Fruit fly (Drosophila melanogaster) whole organism, pupa: ENCODE measurements around the gene CG31231.

Experiments used
- CG10348 ChIP-seq: fragments of 200-800 bp; sonication (Bioruptor generic); IDR thresholded peaks from 2 replicates; pipeline ENCODE4 v1.3.6; 2022; ENCODE audit warnings: missing biosample characterization, missing genetic modification characterization
- CG12605 ChIP-seq: fragments of 200-800 bp; sonication (Bioruptor generic); IDR thresholded peaks from 2 replicates; pipeline ENCODE4 v1.3.6; 2022; ENCODE audit warnings: missing biosample characterization, missing genetic modification characterization
- CG13204 ChIP-seq: fragments of 200-800 bp; sonication (Bioruptor generic); optimal IDR thresholded peaks from 2 replicates; lab custom pipeline; 2018; ENCODE audit warnings: missing biosample characterization, mild to moderate bottlenecking, missing genetic modification characterization, moderate library complexity
- CG14655 ChIP-seq: fragments of 200-800 bp; sonication (Bioruptor generic); optimal IDR thresholded peaks from 3 replicates; lab custom pipeline; 2017; ENCODE audit warnings: mild to moderate bottlenecking, missing biosample characterization, missing genetic modification reagents, missing genetic modification characterization
- CG15710 ChIP-seq: fragments of 200-800 bp; sonication (Bioruptor generic); optimal IDR thresholded peaks from 2 replicates; lab custom pipeline; 2018; ENCODE audit warnings: missing biosample characterization, mild to moderate bottlenecking, missing genetic modification characterization, moderate library complexity
- CG17806 ChIP-seq: fragments of 200-800 bp; sonication (Bioruptor generic); optimal IDR thresholded peaks from 2 replicates; lab custom pipeline; 2018; ENCODE audit warnings: missing biosample characterization, mild to moderate bottlenecking, missing genetic modification characterization, moderate library complexity
- CG32121 ChIP-seq: fragments of 200-800 bp; sonication (Bioruptor generic); IDR thresholded peaks from 2 replicates; pipeline ENCODE4 v1.3.6; 2022; ENCODE audit warnings: missing biosample characterization, missing genetic modification characterization
- CG34367 ChIP-seq: fragments of 200-800 bp; sonication (Bioruptor generic); optimal IDR thresholded peaks from 2 replicates; lab custom pipeline; 2018; ENCODE audit warnings: missing biosample characterization, mild to moderate bottlenecking, missing genetic modification characterization
- CG4496 ChIP-seq: fragments of 200-800 bp; sonication (Bioruptor generic); IDR thresholded peaks from 3 replicates; pipeline ENCODE4 v1.3.6; 2022; ENCODE audit warnings: missing biosample characterization, missing genetic modification characterization
- CG8159 ChIP-seq: fragments of 200-800 bp; sonication (Bioruptor generic); optimal IDR thresholded peaks from 3 replicates; lab custom pipeline; 2018; ENCODE audit warnings: missing biosample characterization, mild to moderate bottlenecking, missing genetic modification characterization, moderate library complexity
- CG8301 ChIP-seq: fragments of 200-800 bp; sonication (Bioruptor generic); optimal IDR thresholded peaks from 2 replicates; lab custom pipeline; 2018; ENCODE audit warnings: missing biosample characterization, mild to moderate bottlenecking, missing genetic modification characterization
- CG9948 ChIP-seq: fragments of 200-800 bp; sonication (Bioruptor generic); optimal IDR thresholded peaks from 2 replicates; lab custom pipeline; 2018; ENCODE audit warnings: missing biosample characterization, mild to moderate bottlenecking, missing genetic modification characterization, moderate library complexity
- D1 ChIP-seq: fragments of 200-800 bp; sonication (Bioruptor generic); optimal IDR thresholded peaks from 2 replicates; lab custom pipeline; 2018; ENCODE audit warnings: missing biosample characterization, mild to moderate bottlenecking, missing genetic modification characterization, moderate library complexity
- EcR ChIP-seq: fragments of 200-800 bp; sonication (Bioruptor generic); optimal IDR thresholded peaks from 3 replicates; lab custom pipeline; 2019; ENCODE audit warnings: missing biosample characterization, missing genetic modification characterization, mild to moderate bottlenecking, moderate library complexity, missing genetic modification reagents
- Ets98B ChIP-seq: fragments of 200-800 bp; sonication (Bioruptor generic); IDR thresholded peaks from 2 replicates; pipeline ENCODE4 v1.3.6; 2022; ENCODE audit warnings: missing biosample characterization, missing genetic modification characterization
- Pif1A ChIP-seq: fragments of 200-800 bp; sonication (Bioruptor generic); optimal IDR thresholded peaks from 3 replicates; lab custom pipeline; 2016; ENCODE audit warnings: missing biosample characterization, missing genetic modification characterization
- Pif1B ChIP-seq: fragments of 200-800 bp; sonication (Bioruptor generic); optimal IDR thresholded peaks from 3 replicates; lab custom pipeline; 2016; ENCODE audit warnings: missing biosample characterization, missing genetic modification characterization
- Snoo ChIP-seq: fragments of 200-800 bp; sonication (Bioruptor generic); optimal IDR thresholded peaks from 3 replicates; lab custom pipeline; 2017; ENCODE audit warnings: missing biosample characterization, mild to moderate bottlenecking, missing genetic modification characterization, inconsistent platforms
- fd96Ca ChIP-seq: fragments of 200-800 bp; sonication (Bioruptor generic); IDR thresholded peaks from 3 replicates; pipeline ENCODE4 v1.3.6; 2022; ENCODE audit warnings: missing biosample characterization, missing genetic modification characterization
- gl ChIP-seq: fragments of 200-800 bp; sonication (Bioruptor generic); optimal IDR thresholded peaks from 2 replicates; lab custom pipeline; 2018; ENCODE audit warnings: missing biosample characterization, mild to moderate bottlenecking, missing genetic modification characterization
- rn ChIP-seq: fragments of 200-800 bp; sonication (Bioruptor generic); IDR thresholded peaks from 2 replicates; pipeline ENCODE4 v1.3.6; 2022; ENCODE audit warnings: missing biosample characterization, missing genetic modification characterization

CG31231 gene

DNA sequence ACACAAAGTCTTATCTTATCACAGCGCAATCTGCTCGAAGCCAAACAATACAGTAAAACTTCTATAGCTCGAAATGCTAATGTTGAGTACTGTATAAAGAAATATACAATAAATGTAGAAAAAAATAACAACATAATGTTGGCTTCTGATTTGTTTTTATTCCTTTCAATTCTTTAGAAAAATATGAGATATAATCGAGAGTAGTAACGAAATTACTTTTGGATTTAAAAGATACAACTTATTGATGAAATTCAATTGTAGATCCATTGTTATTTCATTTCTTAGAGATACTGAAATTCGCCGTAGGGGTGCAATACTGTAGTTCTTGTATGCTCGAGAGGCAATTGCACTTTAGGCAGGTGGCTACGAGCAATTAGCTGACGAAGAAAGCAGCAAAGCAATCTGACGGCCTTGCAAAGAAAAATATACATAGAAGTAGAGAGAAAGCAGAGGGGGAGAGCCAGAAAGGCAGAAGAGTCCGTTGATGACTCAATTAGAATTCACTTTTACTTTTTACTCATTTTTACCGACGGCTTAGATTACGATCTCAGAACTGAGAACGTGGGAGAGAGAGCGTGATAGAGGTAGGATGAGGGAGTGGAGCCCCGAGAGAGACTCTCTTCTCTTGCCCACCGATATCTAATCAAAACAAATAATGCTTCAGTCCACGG, 5.4 kb downstream of the CG31231 start:
- TF ChIP-seq gl (tag; lab: Kevin White, UChicago): no peak
- no peak for TF ChIP-seq CG17806 (tag; lab: Kevin White, UChicago)
- peak; percentile 52 for TF ChIP-seq Pif1B
- no peak for TF ChIP-seq CG10348
- no peak for TF ChIP-seq rn
- no peak for TF ChIP-seq EcR (GFP tag; lab: Kevin White, UChicago)
- TF ChIP-seq D1: no peak
- no peak for TF ChIP-seq Pif1A (GFP tag; lab: Kevin White, UChicago)
- TF ChIP-seq CG14655 (GFP tag; lab: Kevin White, UChicago): no peak
- TF ChIP-seq CG12605: no peak
- peak; percentile 46 for TF ChIP-seq CG15710
- peak; percentile 42 for TF ChIP-seq CG9948
- peak; percentile 14 for TF ChIP-seq Snoo
- TF ChIP-seq fd96Ca (GFP tag; lab: Robert Waterston, UW): 0 out of 3 replicates have a peak, but pooled peaks have one; percentile 32
- no peak for TF ChIP-seq CG34367
- 0 out of 3 replicates have a peak, but pooled peaks have one; percentile 43 for TF ChIP-seq CG4496 (GFP tag; lab: Robert Waterston, UW)
- no peak for TF ChIP-seq CG8159 (tag; lab: Kevin White, UChicago)
- no peak for TF ChIP-seq CG13204 (GFP tag; lab: Kevin White, UChicago)
- TF ChIP-seq CG8301: no peak
- TF ChIP-seq Ets98B (GFP tag; lab: Robert Waterston, UW): no peak
- no peak; the same call in 1 of the 2 replicates for TF ChIP-seq CG32121 (GFP tag; lab: Robert Waterston, UW)

DNA sequence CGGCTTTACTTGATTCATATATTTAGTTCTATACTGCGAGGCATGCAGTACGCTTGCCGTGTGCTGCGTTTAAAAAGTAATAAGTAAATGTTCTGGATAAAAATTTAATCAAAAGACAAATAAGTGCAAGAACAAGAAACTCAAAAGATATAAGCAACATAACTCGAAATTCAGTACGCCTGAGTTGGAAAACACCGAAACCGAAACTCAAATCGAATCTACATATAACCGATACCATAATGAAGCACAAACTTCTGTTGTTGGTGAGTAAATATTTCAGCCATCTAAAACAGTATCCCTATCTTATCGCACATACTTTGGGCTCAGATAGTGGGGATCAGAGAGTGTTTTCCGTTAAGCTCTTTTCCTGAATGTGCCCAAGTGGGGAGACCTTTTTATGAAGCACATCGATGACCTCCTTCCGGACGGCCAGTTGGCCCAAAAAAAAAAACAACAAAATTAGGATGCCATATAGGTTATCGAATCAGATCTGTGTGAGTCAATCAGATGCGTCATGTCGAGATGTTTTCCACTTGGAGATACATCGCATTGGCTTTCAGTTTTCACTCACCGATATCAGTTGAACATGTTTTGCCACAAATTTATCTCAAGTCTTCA, 6.1 kb downstream of the CG31231 start, which contains the start of gene CG31230:
TSS of gene CG31230 (plus strand) at position 568 of the 618 bp plus-strand sequence.
- TF ChIP-seq CG17806 (tag; lab: Kevin White, UChicago): no peak

DNA sequence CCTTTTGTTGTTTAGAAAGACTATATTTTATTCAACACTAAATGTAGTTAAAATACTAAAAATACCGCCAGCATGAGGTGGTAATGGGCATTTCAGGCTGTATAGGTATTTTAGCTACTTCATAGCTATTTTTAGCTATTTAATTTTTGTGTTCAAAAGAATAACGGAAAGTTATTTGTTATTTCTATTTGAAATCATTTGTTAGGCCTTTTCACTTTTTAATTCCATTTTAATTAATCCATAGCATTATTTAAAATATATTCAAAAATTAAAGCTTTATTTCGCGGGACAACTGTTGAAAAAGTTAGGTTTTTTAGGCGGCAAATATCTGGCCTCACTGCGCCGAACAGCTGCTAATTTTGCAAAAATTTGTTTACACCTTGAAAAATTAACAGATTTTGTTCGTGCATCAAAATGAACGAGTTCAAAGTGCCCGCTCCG, 12.4 kb downstream of the CG31231 start, which contains the start of the genes dind and CG7706:
TSS of gene dind (minus strand) at position 40 of the 441 bp plus-strand sequence.
TSS of gene CG7706 (plus strand) at position 319 of the 441 bp plus-strand sequence.
- TF ChIP-seq CG15710 (no peak), CG34367 (no peak), Ets98B (GFP tag; lab: Robert Waterston, UW) (no peak), CG12605 (no peak), CG17806 (tag; lab: Kevin White, UChicago) (no peak), Pif1A (GFP tag; lab: Kevin White, UChicago) (no peak), CG8159 (tag; lab: Kevin White, UChicago) (no peak), D1 (no peak), rn (no peak)
- TF ChIP-seq, all 21 proteins: peak for 0

DNA sequence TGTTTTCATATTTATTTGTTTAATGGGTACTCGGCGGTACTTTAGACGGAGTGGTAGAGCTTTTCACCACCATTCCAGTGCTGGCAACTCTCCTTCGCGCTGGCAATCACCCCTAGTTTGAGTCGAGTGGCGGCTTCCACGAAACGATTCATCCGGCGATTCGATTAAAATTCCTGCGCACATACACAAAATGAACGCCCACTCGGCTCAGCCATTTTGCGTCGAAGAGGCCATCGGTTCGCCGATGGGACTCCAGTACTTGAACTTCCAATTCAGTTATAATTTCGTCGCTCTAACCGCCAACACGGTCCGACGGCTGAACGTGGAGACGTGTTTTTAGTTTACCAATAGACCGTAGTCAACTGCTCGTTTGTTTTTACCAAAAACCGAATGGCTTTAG, 15.2 kb downstream of the CG31231 start, which contains the start of the genes CG46318 and ChT:
TSS of gene CG46318 (plus strand) at position 273 of the 400 bp plus-strand sequence.
TSS of gene ChT (plus strand) at position 273 of the 400 bp plus-strand sequence.
- no peak for TF ChIP-seq CG8159 (tag; lab: Kevin White, UChicago)
- TF ChIP-seq CG10348: no peak
- TF ChIP-seq fd96Ca (GFP tag; lab: Robert Waterston, UW): no peak
- no peak for TF ChIP-seq CG4496 (GFP tag; lab: Robert Waterston, UW)

DNA sequence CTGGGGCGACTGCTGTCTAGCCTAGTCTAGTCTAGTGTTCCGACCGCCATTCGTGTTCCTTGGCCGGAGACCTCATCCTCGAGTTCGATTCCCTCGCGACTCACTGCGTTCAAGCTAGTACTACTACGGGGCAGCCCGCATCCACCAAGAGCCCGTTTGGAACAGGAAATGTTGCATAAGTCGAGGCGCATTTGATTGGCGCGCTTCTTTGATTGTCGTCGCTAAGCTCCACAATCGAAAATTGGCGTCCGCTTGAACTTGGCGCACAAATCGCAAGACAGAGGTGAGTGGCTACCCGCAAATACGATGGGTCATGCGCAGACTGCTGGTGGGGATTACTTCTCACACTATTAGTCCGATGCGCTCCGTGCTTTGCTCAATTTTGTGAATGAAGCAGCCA, 15.9 kb downstream of the CG31231 start:
- TF ChIP-seq CG34367: no peak
- TF ChIP-seq D1: no peak
- TF ChIP-seq CG4496 (GFP tag; lab: Robert Waterston, UW): no peak
- no peak for TF ChIP-seq EcR (GFP tag; lab: Kevin White, UChicago)
- TF ChIP-seq CG9948: no peak
- TF ChIP-seq CG14655 (GFP tag; lab: Kevin White, UChicago): no peak
- TF ChIP-seq CG8159 (tag; lab: Kevin White, UChicago): no peak
- TF ChIP-seq fd96Ca (GFP tag; lab: Robert Waterston, UW): no peak
- TF ChIP-seq CG17806 (tag; lab: Kevin White, UChicago): no peak
- no peak for TF ChIP-seq rn
- no peak for TF ChIP-seq CG32121 (GFP tag; lab: Robert Waterston, UW)
- TF ChIP-seq CG13204 (GFP tag; lab: Kevin White, UChicago): no peak
- no peak for TF ChIP-seq Snoo
- TF ChIP-seq Pif1B: no peak
- TF ChIP-seq Pif1A (GFP tag; lab: Kevin White, UChicago): no peak
- TF ChIP-seq Ets98B (GFP tag; lab: Robert Waterston, UW): no peak
- no peak for TF ChIP-seq gl (tag; lab: Kevin White, UChicago)
- TF ChIP-seq CG12605: no peak
- TF ChIP-seq CG10348: no peak

DNA sequence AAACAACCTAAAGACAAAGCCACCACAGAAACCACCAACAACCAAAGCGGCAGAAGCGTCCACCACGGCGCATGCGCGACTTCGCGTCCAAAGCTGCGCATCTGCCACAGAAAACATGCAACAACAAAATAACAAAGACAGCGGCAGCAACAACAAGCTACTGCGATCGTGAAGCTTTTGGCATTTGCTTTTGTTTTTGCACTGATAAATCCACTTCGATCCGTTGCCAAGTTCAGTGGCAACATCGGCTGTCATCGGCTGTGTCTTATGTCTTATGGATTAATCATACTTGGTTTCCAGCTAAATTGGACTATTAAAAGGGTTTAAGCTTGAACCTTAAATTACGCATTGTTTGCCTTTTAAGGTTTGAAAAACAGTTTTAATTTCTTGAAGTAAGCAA, 27.5 kb downstream of the CG31231 start, which contains the start of gene Muc91C:
TSS of gene Muc91C (minus strand) at position 101 of the 400 bp plus-strand sequence.
- TF ChIP-seq D1 (no peak), CG12605 (no peak), CG10348 (no peak), Pif1A (GFP tag; lab: Kevin White, UChicago) (no peak), rn (no peak), CG15710 (no peak)
